Fruit fly (Drosophila melanogaster) Kc167 (cell line): ENCODE results near the gene CG46510.
"Not testable (repeated sequence)": the region's sequence is repeated elsewhere in the genome, so short reads cannot be mapped to it uniquely, and the experiment has no call there.

Source experiments
- Myc ChIP-seq: fragments of >200 bp; optimal IDR thresholded peaks from 2 replicates; lab custom pipeline; 2017; ENCODE audit warnings: missing external identifiers
- Sin3A ChIP-seq: fragments of >200 bp; optimal IDR thresholded peaks from 2 replicates; lab custom pipeline; 2018; ENCODE audit warnings: missing external identifiers
- h ChIP-seq: fragments of >200 bp; optimal IDR thresholded peaks from 3 replicates; lab custom pipeline; 2018; ENCODE audit warnings: missing external identifiers
- insv ChIP-seq: fragments of >200 bp; optimal IDR thresholded peaks from 3 replicates; lab custom pipeline; 2018; ENCODE audit warnings: missing external identifiers
- psq ChIP-seq: fragments of >200 bp; optimal IDR thresholded peaks from 2 replicates; lab custom pipeline; 2017; ENCODE audit warnings: missing external identifiers
- ttk ChIP-seq: sonication (Bioruptor generic); optimal IDR thresholded peaks from 2 replicates; lab custom pipeline; 2017; ENCODE audit warnings: missing external identifiers

DNA sequence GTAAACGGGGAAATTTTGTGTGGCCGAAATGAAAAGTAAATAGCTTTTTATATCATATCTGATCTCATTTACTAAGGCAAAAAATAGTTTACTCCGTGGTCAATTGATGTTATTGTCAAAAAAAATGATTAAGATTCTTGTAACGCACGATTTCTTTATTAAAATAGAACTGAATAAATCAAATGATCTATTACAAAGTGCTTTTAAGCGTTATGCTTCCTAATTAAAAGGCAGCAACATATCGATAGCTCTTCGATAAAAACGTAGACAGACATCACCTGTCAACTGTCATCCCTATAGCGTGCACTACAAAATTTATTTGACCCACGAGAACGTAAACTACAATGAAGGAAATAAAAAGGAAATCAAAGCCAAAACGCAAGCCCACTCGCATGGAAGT lies 9.9 kb upstream of the CG46510 start, which contains the start of gene CG46508:
- TF ChIP-seq insv (lab: Kevin White, UChicago); Myc; h (lab: Kevin White, UChicago); psq (lab: Kevin White, UChicago); ttk (lab: Kevin White, UChicago); Sin3A: not testable (repeated sequence)
